Worm (Caenorhabditis elegans): ENCODE results near the gene acc-4.

DNA sequence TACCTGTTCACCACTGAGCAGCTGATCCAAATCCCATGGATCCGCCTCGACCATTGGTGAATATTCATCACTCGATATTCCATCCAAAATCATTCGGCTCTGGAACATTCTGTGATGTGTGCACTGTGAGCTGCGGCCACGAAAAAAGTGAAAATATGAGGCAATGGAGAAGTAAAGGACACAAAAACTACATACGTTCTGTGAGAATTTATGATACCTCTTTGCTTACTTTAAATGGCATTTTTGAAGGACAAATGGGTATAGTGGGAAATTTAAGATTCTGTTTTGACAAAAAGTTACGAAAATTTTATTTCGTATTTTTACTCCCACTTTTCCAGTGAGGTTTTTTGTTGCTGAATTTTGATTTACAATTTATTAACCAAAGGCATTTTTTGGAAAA lies 8.5 kb upstream of the acc-4 start, which contains the start of gene twk-40:
- TF ChIP-seq egl-27 (tag; optimal IDR thresholded peaks at IDR 0.05): no peak
- TF ChIP-seq nhr-25 (tag; optimal IDR thresholded peaks at IDR 0.05): no peak
- TF ChIP-seq lin-13 (GFP tag; optimal IDR thresholded peaks at IDR 0.05): no peak
- TF ChIP-seq lin-11 (tag; optimal IDR thresholded peaks at IDR 0.05): no peak
- no peak for TF ChIP-seq skn-1 (tag; optimal IDR thresholded peaks at IDR 0.05)
- TF ChIP-seq nhr-77 (tag; optimal IDR thresholded peaks at IDR 0.05): no peak
- TF ChIP-seq nhr-11 (tag; optimal IDR thresholded peaks at IDR 0.05): no peak
- TF ChIP-seq ztf-11 (tag; optimal IDR thresholded peaks at IDR 0.05): no peak

All from whole organism, L2 larva.